Fruit fly (Drosophila melanogaster): Measurements from ENCODE around the gene CG12795.

Gene CG12795

DNA sequence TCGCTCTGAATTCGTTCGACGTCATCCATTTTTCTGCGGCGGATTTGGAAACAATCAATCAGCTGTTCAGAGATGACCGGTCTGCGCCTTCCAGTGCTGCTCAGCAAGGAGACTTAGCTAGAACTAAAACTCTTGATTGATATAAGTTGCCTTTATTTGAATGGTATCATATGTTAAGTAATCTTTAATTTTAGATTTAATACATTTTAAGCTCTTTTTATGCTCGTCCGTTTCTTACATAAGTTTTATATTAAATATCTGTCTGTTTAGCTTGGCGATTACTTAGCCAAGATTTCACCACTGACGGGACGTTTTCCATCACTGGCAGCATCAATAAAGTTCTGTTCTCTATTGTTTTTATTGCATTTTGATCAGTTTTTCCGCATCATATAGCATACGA, 4.7 kb downstream of the CG12795 start, which contains the start of the genes Cog3 and Sec5 (continued):
- TF ChIP-seq CG11085 (GFP tag; IDR thresholded peaks at IDR 0.05) (0 out of 2 replicates have a peak, but pooled peaks have one; percentile 32), Ssrp (tag; optimal IDR thresholded peaks at IDR 0.05) (no peak), CG12769 (tag; optimal IDR thresholded peaks at IDR 0.05) (no peak), CG18262 (tag; optimal IDR thresholded peaks at IDR 0.05) (no peak), Doc2 (GFP tag; IDR thresholded peaks at IDR 0.05) (no peak), Hmr (GFP tag; optimal IDR thresholded peaks at IDR 0.05) (no peak), row (GFP tag; IDR thresholded peaks at IDR 0.05) (peak; percentile 97), bab2 (GFP tag; optimal IDR thresholded peaks at IDR 0.05) (no peak), CG10565 (GFP tag; optimal IDR thresholded peaks at IDR 0.05) (no peak), Eip74EF (GFP tag; optimal IDR thresholded peaks at IDR 0.05) (no peak), rib (GFP tag; IDR thresholded peaks at IDR 0.05) (peak; percentile 60), CG17612 (GFP tag; IDR thresholded peaks at IDR 0.05) (no peak), dmrt99B (tag; optimal IDR thresholded peaks at IDR 0.05) (no peak), prd (optimal IDR thresholded peaks at IDR 0.05) (no peak), prd (GFP tag; IDR thresholded peaks at IDR 0.05) (peak; percentile 67; the same call in 2 of the 3 replicates), CG2199 (GFP tag; IDR thresholded peaks at IDR 0.05) (no peak), inv (GFP tag; IDR thresholded peaks at IDR 0.05; ENCODE audit: partially characterized antibody) (no peak), Fer1 (GFP tag; optimal IDR thresholded peaks at IDR 0.05) (peak; percentile 80), Dll (GFP tag; IDR thresholded peaks at IDR 0.05; ENCODE audit: partially characterized antibody) (no peak; the same call in 3 of the 4 replicates), ftz-f1 (GFP tag; optimal IDR thresholded peaks at IDR 0.05) (peak; percentile 22), CG16863 (GFP tag; optimal IDR thresholded peaks at IDR 0.05) (no peak), CG6254 (GFP tag; optimal IDR thresholded peaks at IDR 0.05) (no peak), Dip3 (GFP tag; optimal IDR thresholded peaks at IDR 0.05) (no peak), bowl (GFP tag; IDR thresholded peaks at IDR 0.05) (no peak), amos (GFP tag; IDR thresholded peaks at IDR 0.05; ENCODE audit: partially characterized antibody) (no peak), CG4282 (GFP tag; optimal IDR thresholded peaks at IDR 0.05) (no peak), NfI (GFP tag; optimal IDR thresholded peaks at IDR 0.05) (peak; percentile 78), CG8089 (GFP tag; optimal IDR thresholded peaks at IDR 0.05) (no peak), stc (GFP tag; IDR thresholded peaks at IDR 0.05) (no peak), cwo (GFP tag; optimal IDR thresholded peaks at IDR 0.05) (no peak), CG15011 (GFP tag; optimal IDR thresholded peaks at IDR 0.05) (no peak), Bteb2 (GFP tag; optimal IDR thresholded peaks at IDR 0.05) (peak; percentile 20), CkIIα-i1 (GFP tag; IDR thresholded peaks at IDR 0.05) (no peak), kah (GFP tag; optimal IDR thresholded peaks at IDR 0.05) (no peak), Ets97D (GFP tag; optimal IDR thresholded peaks at IDR 0.05) (no peak), CG13894 (tag; optimal IDR thresholded peaks at IDR 0.05) (no peak), CG17385 (GFP tag; optimal IDR thresholded peaks at IDR 0.05) (no peak), usp (GFP tag; optimal IDR thresholded peaks at IDR 0.05) (no peak), CG3407 (GFP tag; optimal IDR thresholded peaks at IDR 0.05) (no peak), Jarid2 (GFP tag; optimal IDR thresholded peaks at IDR 0.05) (no peak), Nf-YB (GFP tag; optimal IDR thresholded peaks at IDR 0.05) (no peak), CG33557 (GFP tag; optimal IDR thresholded peaks at IDR 0.05) (peak; percentile 56), kni (GFP tag; optimal IDR thresholded peaks at IDR 0.05) (no peak), hbn (GFP tag; IDR thresholded peaks at IDR 0.05; ENCODE audit: partially characterized antibody) (no peak), gcm (GFP tag; optimal IDR thresholded peaks at IDR 0.05) (no peak), Dp (GFP tag; optimal IDR thresholded peaks at IDR 0.05) (no peak), gcm2 (GFP tag; optimal IDR thresholded peaks at IDR 0.05) (no peak), kay (GFP tag; optimal IDR thresholded peaks at IDR 0.05) (peak; percentile 30), HLH4C (GFP tag; IDR thresholded peaks at IDR 0.05; ENCODE audit: partially characterized antibody) (no peak), CG7928 (GFP tag; optimal IDR thresholded peaks at IDR 0.05) (no peak), dati (GFP tag; IDR thresholded peaks at IDR 0.05) (no peak)
